Worm (Caenorhabditis elegans) whole organism, young adult: ENCODE data around the gene F22B5.6.

Experiments used
- B0336.3 ChIP-seq: fragments of 200-800 bp; sonication (Bioruptor generic); IDR thresholded peaks from 2 replicates; pipeline ENCODE4 v1.3.6; 2022; ENCODE audit warnings: missing genetic modification characterization, missing compliant biosample characterization
- F23B12.7 ChIP-seq: sonication (generic microtip); optimal IDR thresholded peaks from 2 replicates; lab custom pipeline; 2017; ENCODE audit warnings: missing genetic modification characterization, mild to moderate bottlenecking, missing compliant biosample characterization, antibody characterized with exemption, moderate library complexity; ENCODE audit not compliant: insufficient read depth
- F33H1.4 ChIP-seq: fragments of 200-800 bp; sonication (Bioruptor generic); IDR thresholded peaks from 2 replicates; pipeline ENCODE4 v1.3.6; 2022; ENCODE audit warnings: missing genetic modification reagents, missing genetic modification characterization, missing compliant biosample characterization
- F39B2.1 ChIP-seq: fragments of 200-800 bp; sonication (Bioruptor generic); IDR thresholded peaks from 2 replicates; pipeline ENCODE4 v1.3.6; 2022; ENCODE audit warnings: missing genetic modification reagents, missing genetic modification characterization, missing compliant biosample characterization
- F57C9.4 ChIP-seq: sonication (generic microtip); optimal IDR thresholded peaks from 2 replicates; lab custom pipeline; 2017; ENCODE audit warnings: mild to moderate bottlenecking, missing genetic modification characterization, missing compliant biosample characterization
- K12H6.12 ChIP-seq: fragments of 200-800 bp; sonication (Bioruptor generic); optimal IDR thresholded peaks from 2 replicates; lab custom pipeline; 2018; ENCODE audit warnings: mild to moderate bottlenecking, missing genetic modification characterization, missing compliant biosample characterization
- Y53G8AR.9 ChIP-seq: fragments of 200-800 bp; sonication (Bioruptor generic); conservative IDR thresholded peaks from 2 replicates; pipeline ENCODE4 v1.3.6; 2022; ENCODE audit warnings: missing genetic modification reagents, missing genetic modification characterization, missing compliant biosample characterization
- aptf-2 ChIP-seq: fragments of 200-800 bp; sonication (Bioruptor generic); conservative IDR thresholded peaks from 2 replicates; pipeline ENCODE4 v1.3.6; 2022; ENCODE audit warnings: missing genetic modification reagents, missing genetic modification characterization, missing compliant biosample characterization
- atf-7 ChIP-seq: sonication (generic microtip); optimal IDR thresholded peaks from 2 replicates; lab custom pipeline; 2017; ENCODE audit warnings: mild to moderate bottlenecking, missing genetic modification characterization, missing compliant biosample characterization
- athp-1 ChIP-seq: sonication (generic microtip); optimal IDR thresholded peaks from 2 replicates; lab custom pipeline; 2017; ENCODE audit warnings: mild to moderate bottlenecking, missing genetic modification characterization, missing compliant biosample characterization
- attf-5 ChIP-seq: fragments of 200-800 bp; sonication (Bioruptor generic); optimal IDR thresholded peaks from 2 replicates; lab custom pipeline; 2018; ENCODE audit warnings: mild to moderate bottlenecking, missing genetic modification characterization, missing compliant biosample characterization
- attf-6 ChIP-seq: fragments of 200-800 bp; sonication (Bioruptor generic); IDR thresholded peaks from 2 replicates; pipeline ENCODE4 v1.3.6; 2022; ENCODE audit warnings: missing genetic modification reagents, missing genetic modification characterization, missing compliant biosample characterization
- bed-1 ChIP-seq: fragments of 200-800 bp; sonication (Bioruptor generic); IDR thresholded peaks from 2 replicates; pipeline ENCODE4 v1.3.6; 2022; ENCODE audit warnings: missing genetic modification reagents, missing genetic modification characterization, missing compliant biosample characterization
- cebp-1 ChIP-seq, 2 experiments: fragments of 200-800 bp in 1 of 2; sonication (Bioruptor generic) in 1 of 2; sonication (generic microtip) in 1 of 2; IDR thresholded peaks in 1 of 2; optimal IDR thresholded peaks in 1 of 2; 2 replicates each; pipeline versions ENCODE4 v1.3.6 to Lab custom; 2017 to 2022; ENCODE audit warnings: missing compliant biosample characterization in 2 of 2, missing genetic modification characterization in 2 of 2, mild to moderate bottlenecking in 1 of 2, missing genetic modification reagents in 1 of 2, moderate library complexity in 1 of 2
- ceh-27 ChIP-seq: fragments of 200-800 bp; sonication (Bioruptor generic); optimal IDR thresholded peaks from 2 replicates; lab custom pipeline; 2018; ENCODE audit warnings: mild to moderate bottlenecking, missing genetic modification characterization, moderate library complexity, missing compliant biosample characterization
- ceh-58 ChIP-seq: fragments of 200-800 bp; sonication (Bioruptor generic); IDR thresholded peaks from 2 replicates; pipeline ENCODE4 v1.3.6; 2022; ENCODE audit warnings: missing genetic modification characterization, missing compliant biosample characterization
- ceh-91 ChIP-seq: fragments of 200-800 bp; sonication (Bioruptor generic); IDR thresholded peaks from 2 replicates; pipeline ENCODE4 v1.3.6; 2022; ENCODE audit warnings: missing genetic modification reagents, missing genetic modification characterization, missing compliant biosample characterization
- dpl-1 ChIP-seq: fragments of 150-350 bp; optimal IDR thresholded peaks from 2 replicates; lab custom pipeline; 2014; ENCODE audit warnings: missing biosample characterization, missing genetic modification reagents, missing genetic modification characterization
- hlh-12 ChIP-seq: sonication (generic microtip); optimal IDR thresholded peaks from 2 replicates; lab custom pipeline; 2016; ENCODE audit warnings: missing genetic modification characterization, missing compliant biosample characterization
- hrde-1 ChIP-seq: sonication (generic microtip); optimal IDR thresholded peaks from 2 replicates; lab custom pipeline; 2016; ENCODE audit warnings: missing genetic modification characterization, mild to moderate bottlenecking, missing compliant biosample characterization, moderate library complexity, missing genotype, missing genetic modification reagents, borderline replicate concordance
- let-607 ChIP-seq, 2 experiments: fragments of 200-800 bp in 1 of 2; sonication (Bioruptor generic) in 1 of 2; sonication (generic microtip) in 1 of 2; optimal IDR thresholded peaks; 2 replicates each; lab custom pipeline; 2016 to 2018; ENCODE audit warnings: mild to moderate bottlenecking in 2 of 2, missing compliant biosample characterization in 2 of 2, missing genetic modification characterization in 2 of 2, moderate library complexity in 2 of 2, missing genotype in 1 of 2
- lin-40 ChIP-seq: sonication (generic microtip); optimal IDR thresholded peaks from 2 replicates; lab custom pipeline; 2016; ENCODE audit warnings: missing genetic modification characterization, mild to moderate bottlenecking, missing compliant biosample characterization, missing genotype, missing genetic modification reagents
- madf-10 ChIP-seq: sonication (generic microtip); optimal IDR thresholded peaks from 2 replicates; lab custom pipeline; 2016; ENCODE audit warnings: mild to moderate bottlenecking, missing genetic modification characterization, missing compliant biosample characterization
- madf-3 ChIP-seq: fragments of 200-800 bp; sonication (Bioruptor generic); IDR thresholded peaks from 2 replicates; pipeline ENCODE4 v1.3.6; 2022; ENCODE audit warnings: missing genetic modification reagents, missing genetic modification characterization, missing compliant biosample characterization
- madf-8 ChIP-seq: fragments of 200-800 bp; sonication (Bioruptor generic); conservative IDR thresholded peaks from 2 replicates; pipeline ENCODE4 v1.3.6; 2022; ENCODE audit warnings: missing genetic modification reagents, missing genetic modification characterization, missing compliant biosample characterization
- mel-28 ChIP-seq: sonication (generic microtip); optimal IDR thresholded peaks from 2 replicates; lab custom pipeline; 2016; ENCODE audit warnings: borderline replicate concordance, mild to moderate bottlenecking, missing genetic modification characterization, missing compliant biosample characterization
- nfyb-1 ChIP-seq: fragments of 200-800 bp; sonication (Bioruptor generic); IDR thresholded peaks from 2 replicates; pipeline ENCODE4 v1.3.6; 2022; ENCODE audit warnings: missing genetic modification reagents, missing genetic modification characterization, missing compliant biosample characterization
- nhr-80 ChIP-seq: sonication (generic microtip); optimal IDR thresholded peaks from 2 replicates; lab custom pipeline; 2016; ENCODE audit warnings: missing genetic modification characterization, missing compliant biosample characterization
- rcor-1 ChIP-seq: fragments of 200-800 bp; sonication (Bioruptor generic); IDR thresholded peaks from 2 replicates; pipeline ENCODE4 v1.3.6; 2022; ENCODE audit warnings: missing genetic modification reagents, missing genetic modification characterization, missing compliant biosample characterization
- rec-8 ChIP-seq, 2 experiments: sonication (generic microtip); optimal IDR thresholded peaks; 2 replicates each; lab custom pipeline; 2016; ENCODE audit warnings: mild to moderate bottlenecking in 2 of 2, missing genetic modification characterization in 2 of 2, missing genetic modification reagents in 2 of 2, missing genotype in 2 of 2, missing biosample characterization in 1 of 2, missing compliant biosample characterization in 1 of 2, moderate library complexity in 1 of 2
- repo-1 ChIP-seq: sonication (generic microtip); optimal IDR thresholded peaks from 2 replicates; lab custom pipeline; 2017; ENCODE audit warnings: mild to moderate bottlenecking, missing genetic modification characterization, missing compliant biosample characterization
- snpc-1.3 ChIP-seq: sonication (generic microtip); optimal IDR thresholded peaks from 2 replicates; lab custom pipeline; 2017; ENCODE audit warnings: missing genetic modification characterization, mild to moderate bottlenecking, missing compliant biosample characterization, antibody characterized with exemption, moderate library complexity, missing genotype, missing genetic modification reagents; ENCODE audit not compliant: insufficient read depth
- snpc-3.4 ChIP-seq: sonication (generic microtip); optimal IDR thresholded peaks from 2 replicates; lab custom pipeline; 2017; ENCODE audit warnings: missing genetic modification characterization, mild to moderate bottlenecking, missing compliant biosample characterization, antibody characterized with exemption, moderate library complexity, missing genotype, missing genetic modification reagents
- tbp1 ChIP-seq: fragments of 200-800 bp; sonication (Bioruptor generic); optimal IDR thresholded peaks from 2 replicates; lab custom pipeline; 2018; ENCODE audit warnings: mild to moderate bottlenecking, missing genetic modification characterization, missing compliant biosample characterization
- tlf-1 ChIP-seq: fragments of 200-800 bp; sonication (Bioruptor generic); optimal IDR thresholded peaks from 2 replicates; lab custom pipeline; 2018; ENCODE audit warnings: mild to moderate bottlenecking, missing genetic modification characterization, missing compliant biosample characterization
- unc-130 ChIP-seq: sonication (generic microtip); optimal IDR thresholded peaks from 2 replicates; lab custom pipeline; 2016; ENCODE audit warnings: missing genetic modification reagents, missing genetic modification characterization, missing compliant biosample characterization
- ztf-26 ChIP-seq: sonication (generic microtip); optimal IDR thresholded peaks from 2 replicates; lab custom pipeline; 2017; ENCODE audit warnings: missing genetic modification characterization, missing compliant biosample characterization
- ztf-28 ChIP-seq: fragments of 200-800 bp; sonication (Bioruptor generic); IDR thresholded peaks from 2 replicates; pipeline ENCODE4 v1.3.6; 2022; ENCODE audit warnings: missing genetic modification reagents, missing genetic modification characterization, missing compliant biosample characterization
- ztf-3 ChIP-seq: fragments of 200-800 bp; sonication (Bioruptor generic); optimal IDR thresholded peaks from 2 replicates; lab custom pipeline; 2018; ENCODE audit warnings: mild to moderate bottlenecking, missing genetic modification characterization, missing compliant biosample characterization

Gene F22B5.6

DNA sequence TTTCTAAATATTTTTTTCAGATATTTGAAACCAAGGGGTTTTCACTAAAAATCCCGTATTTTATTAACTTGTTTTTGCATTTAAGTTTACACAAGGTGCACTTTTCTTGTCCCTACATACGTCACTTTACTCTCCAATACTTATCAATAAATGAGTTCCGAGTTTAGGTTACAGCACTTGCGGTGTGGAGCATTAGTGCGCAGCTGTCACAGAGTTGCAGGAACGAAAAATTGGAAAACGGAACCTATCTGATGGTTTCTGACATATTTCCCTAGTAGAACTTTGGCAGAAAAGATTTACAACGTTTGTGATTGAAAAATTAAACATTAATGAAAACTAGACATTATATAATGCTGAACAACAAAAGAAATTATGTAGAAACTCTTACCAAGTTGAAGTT is 42.2 kb upstream of the F22B5.6 start (continued):
- no peak for TF ChIP-seq ztf-3 (GFP tag; lab: Kevin White, UChicago)
- TF ChIP-seq, all 124 proteins: peak for 0

- TF ChIP-seq dpl-1 (GFP tag; lab: Kevin White, UChicago) (no peak), rcor-1 (GFP tag; lab: Robert Waterston, UW) (no peak), ceh-91 (GFP tag; lab: Robert Waterston, UW) (no peak), ztf-26 (tag; lab: Kevin White, UChicago) (no peak), repo-1 (tag; lab: Kevin White, UChicago) (no peak), athp-1 (tag; lab: Kevin White, UChicago) (no peak), attf-5 (no peak), nfyb-1 (GFP tag; lab: Robert Waterston, UW) (no peak), ztf-28 (GFP tag; lab: Robert Waterston, UW) (no peak), unc-130 (GFP tag; lab: Kevin White, UChicago) (no peak), hrde-1 (tag; lab: Kevin White, UChicago) (no peak), hlh-12 (tag; lab: Kevin White, UChicago) (no peak), cebp-1 (GFP tag; IDR thresholded peaks at IDR 0.05; lab: Robert Waterston, UW) (no peak), cebp-1 (tag; optimal IDR thresholded peaks at IDR 0.05; lab: Kevin White, UChicago) (no peak), mel-28 (tag; lab: Kevin White, UChicago) (no peak), snpc-3.4 (tag; lab: Kevin White, UChicago) (no peak), bed-1 (GFP tag; lab: Robert Waterston, UW) (no peak)
Observed at ce11 chrII:8496184-8496583, 40.2 kb upstream of the F22B5.6 start.

- TF ChIP-seq attf-6 (GFP tag; lab: Robert Waterston, UW) (no peak), Y53G8AR.9 (GFP tag; lab: Robert Waterston, UW) (no peak), athp-1 (tag; lab: Kevin White, UChicago) (no peak), ceh-27 (GFP tag; lab: Kevin White, UChicago) (no peak), unc-130 (GFP tag; lab: Kevin White, UChicago) (no peak), nhr-80 (tag; lab: Kevin White, UChicago) (no peak), ceh-58 (GFP tag; lab: Robert Waterston, UW) (no peak), snpc-1.3 (tag; lab: Kevin White, UChicago) (no peak), K12H6.12 (tag; lab: Kevin White, UChicago) (no peak), F33H1.4 (no peak), madf-8 (no peak), aptf-2 (GFP tag; lab: Robert Waterston, UW) (no peak)
Observed at ce11 chrII:8494228-8494717, 38.3 kb upstream of the F22B5.6 start, which contains the start of gene M05D6.9. M05D6.9 (plus strand) TSS chrII:8494278.

ce11 chrII:8488123-8488522 is 32.1 kb upstream of the F22B5.6 start:
- no peak for TF ChIP-seq B0336.3
- no peak for TF ChIP-seq cebp-1 (GFP tag; IDR thresholded peaks at IDR 0.05; lab: Robert Waterston, UW)
- TF ChIP-seq cebp-1 (tag; optimal IDR thresholded peaks at IDR 0.05; lab: Kevin White, UChicago), result no peak
- TF ChIP-seq, all 124 proteins: peak for 0

DNA sequence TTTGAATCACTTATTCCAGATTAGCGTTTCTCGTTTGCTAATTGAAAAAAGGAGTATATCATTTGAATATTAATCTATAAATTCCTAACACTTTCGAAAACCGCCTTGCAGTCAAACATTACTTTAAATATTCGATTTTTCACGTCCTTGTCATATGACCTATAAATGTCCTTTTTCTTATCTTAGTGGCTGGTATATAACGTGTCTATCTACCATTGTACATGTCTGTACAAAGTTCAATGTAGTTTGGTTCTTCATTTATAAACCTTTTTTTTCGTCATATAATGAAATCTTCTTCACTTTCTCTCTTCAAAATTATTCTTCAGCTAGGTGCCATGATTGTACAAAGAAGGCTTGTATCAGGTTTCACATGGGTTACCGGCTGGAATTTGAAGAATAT is 29.6 kb upstream of the F22B5.6 start, which contains the start of gene gbh-2:
Gene gbh-2 (plus strand): TSS at position 277 of the 400 bp plus-strand sequence.
- TF ChIP-seq rec-8 (tag; optimal IDR thresholded peaks at IDR 0.05; lab: Kevin White, UChicago), result no peak
- TF ChIP-seq cebp-1 (GFP tag; IDR thresholded peaks at IDR 0.05; lab: Robert Waterston, UW), result no peak
- peak; percentile 42 for TF ChIP-seq cebp-1 (tag; optimal IDR thresholded peaks at IDR 0.05; lab: Kevin White, UChicago)
- TF ChIP-seq tbp1 (GFP tag; lab: Kevin White, UChicago), result peak; percentile 41
- no peak for TF ChIP-seq F23B12.7 (tag; lab: Kevin White, UChicago)
- TF ChIP-seq madf-10 (tag; lab: Kevin White, UChicago), result peak; percentile 25
- TF ChIP-seq K12H6.12 (tag; lab: Kevin White, UChicago), result no peak
- peak; percentile 14 for TF ChIP-seq lin-40 (tag; lab: Kevin White, UChicago)
- TF ChIP-seq tlf-1 (GFP tag; lab: Kevin White, UChicago), result peak; percentile 7
- peak in 1 of 2 experiments; percentile 38 for TF ChIP-seq let-607 (tag; optimal IDR thresholded peaks at IDR 0.05; lab: Kevin White, UChicago)
- peak; percentile 57 for TF ChIP-seq nhr-80 (tag; lab: Kevin White, UChicago)
- no peak for TF ChIP-seq madf-3 (GFP tag; lab: Robert Waterston, UW)
- TF ChIP-seq F39B2.1 (GFP tag; lab: Robert Waterston, UW), result no peak
- TF ChIP-seq F57C9.4 (tag; lab: Kevin White, UChicago), result no peak
- TF ChIP-seq atf-7 (tag; lab: Kevin White, UChicago), result peak; percentile 27
